Fruit fly (Drosophila melanogaster): ENCODE results near the gene Ets96B.
A peak's percentile ranks its signal among the peaks of the same experiment; 100 is the strongest.

Gene Ets96B

DNA sequence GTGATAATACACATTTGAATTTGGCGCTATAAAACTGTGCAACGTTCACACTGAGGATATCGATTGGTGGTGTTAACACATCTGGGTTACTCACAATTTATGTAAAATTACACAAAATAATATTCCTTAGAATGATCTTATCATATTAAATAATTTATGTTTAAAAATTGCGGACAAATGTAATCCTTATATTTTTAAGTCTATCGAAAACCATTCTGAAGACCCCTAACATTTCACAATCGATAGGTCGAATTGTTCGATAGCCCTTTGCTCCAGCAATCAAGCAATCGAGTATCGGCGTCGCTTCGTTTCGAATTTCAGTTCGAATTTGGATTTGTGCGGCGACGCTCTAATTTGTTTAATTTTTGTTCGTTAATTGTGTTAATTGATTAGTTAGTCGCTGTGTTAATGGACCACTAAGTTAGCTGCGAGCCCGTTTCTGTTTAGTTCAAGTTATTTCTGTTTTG is 34.3 kb upstream of the Ets96B start, which contains the start of gene asp (continued):
- TF ChIP-seq HLH4C (GFP tag; IDR thresholded peaks at IDR 0.05; ENCODE audit: partially characterized antibody), result peak; percentile 95
- TF ChIP-seq CG2116 (GFP tag; optimal IDR thresholded peaks at IDR 0.05), result peak; percentile 92
- TF ChIP-seq Chrac-16 (GFP tag; optimal IDR thresholded peaks at IDR 0.05), result peak; percentile 27
- TF ChIP-seq CG30020 (tag; optimal IDR thresholded peaks at IDR 0.05), result no peak
- TF ChIP-seq Dip3 (GFP tag; optimal IDR thresholded peaks at IDR 0.05), result no peak
- no peak for TF ChIP-seq gsb (GFP tag; IDR thresholded peaks at IDR 0.05)
- peak; percentile 26; the same call in 1 of the 2 replicates for TF ChIP-seq lmd (GFP tag; IDR thresholded peaks at IDR 0.05)
- no peak for TF ChIP-seq CG10366 (GFP tag; IDR thresholded peaks at IDR 0.05)
- TF ChIP-seq Awh (GFP tag; IDR thresholded peaks at IDR 0.05), result no peak
- TF ChIP-seq h (optimal IDR thresholded peaks at IDR 0.05), result no peak
- TF ChIP-seq Camta (GFP tag; optimal IDR thresholded peaks at IDR 0.05), result no peak
- peak; percentile 12; the same call in 1 of the 4 replicates for TF ChIP-seq chinmo (GFP tag; IDR thresholded peaks at IDR 0.05; ENCODE audit: partially characterized antibody)
- TF ChIP-seq hbn (GFP tag; IDR thresholded peaks at IDR 0.05; ENCODE audit: partially characterized antibody), result peak; percentile 82
- TF ChIP-seq prd (optimal IDR thresholded peaks at IDR 0.05), result no peak
- peak; percentile 28; the same call in 1 of the 3 replicates for TF ChIP-seq prd (GFP tag; IDR thresholded peaks at IDR 0.05)
- TF ChIP-seq schlank (tag; optimal IDR thresholded peaks at IDR 0.05), result no peak
- TF ChIP-seq CG12299 (tag; optimal IDR thresholded peaks at IDR 0.05), result no peak
- peak; percentile 60 for TF ChIP-seq pzg (GFP tag; optimal IDR thresholded peaks at IDR 0.05)
- TF ChIP-seq crp (GFP tag; optimal IDR thresholded peaks at IDR 0.05), result no peak
- no peak for TF ChIP-seq Doc2 (GFP tag; IDR thresholded peaks at IDR 0.05)
- TF ChIP-seq ATbp (GFP tag; optimal IDR thresholded peaks at IDR 0.05), result no peak
- no peak for TF ChIP-seq CrebB (tag; optimal IDR thresholded peaks at IDR 0.05)
- TF ChIP-seq nerfin-2 (GFP tag; IDR thresholded peaks at IDR 0.05; ENCODE audit: partially characterized antibody), result peak; percentile 87
- TF ChIP-seq CG8089 (GFP tag; optimal IDR thresholded peaks at IDR 0.05), result no peak
- TF ChIP-seq ind (GFP tag; optimal IDR thresholded peaks at IDR 0.05), result peak; percentile 5
- no peak for TF ChIP-seq Stat92E (GFP tag; optimal IDR thresholded peaks at IDR 0.05)
- TF ChIP-seq CG6765 (GFP tag; optimal IDR thresholded peaks at IDR 0.05), result no peak
- no peak for TF ChIP-seq gro (GFP tag; optimal IDR thresholded peaks at IDR 0.05)
- peak; percentile 57 for TF ChIP-seq phol (tag; optimal IDR thresholded peaks at IDR 0.05)
- TF ChIP-seq Jarid2 (GFP tag; optimal IDR thresholded peaks at IDR 0.05), result no peak
- peak; percentile 67 for TF ChIP-seq Sry-δ (GFP tag; optimal IDR thresholded peaks at IDR 0.05)
- no peak for TF ChIP-seq CG9215 (GFP tag; IDR thresholded peaks at IDR 0.05)
- TF ChIP-seq ato (GFP tag; IDR thresholded peaks at IDR 0.05; ENCODE audit: partially characterized antibody), result peak; percentile 83
- TF ChIP-seq CG4820 (GFP tag; optimal IDR thresholded peaks at IDR 0.05), result no peak
- no peak for TF ChIP-seq CG4617 (GFP tag; optimal IDR thresholded peaks at IDR 0.05; ENCODE audit: borderline replicate concordance)
- no peak for TF ChIP-seq C15 (GFP tag; IDR thresholded peaks at IDR 0.05)
- peak; percentile 87 for TF ChIP-seq CG6791 (GFP tag; IDR thresholded peaks at IDR 0.05; ENCODE audit: partially characterized antibody)
- TF ChIP-seq bigmax (GFP tag; optimal IDR thresholded peaks at IDR 0.05), result peak; percentile 65
- no peak for TF ChIP-seq emc (GFP tag; optimal IDR thresholded peaks at IDR 0.05)
- no peak for TF ChIP-seq CG5953 (GFP tag; IDR thresholded peaks at IDR 0.05)
- TF ChIP-seq amos (GFP tag; IDR thresholded peaks at IDR 0.05; ENCODE audit: partially characterized antibody), result peak; percentile 77
- no peak for TF ChIP-seq CG17385 (GFP tag; optimal IDR thresholded peaks at IDR 0.05)
- TF ChIP-seq Dp (GFP tag; optimal IDR thresholded peaks at IDR 0.05), result peak; percentile 96
- no peak for TF ChIP-seq NC2α (GFP tag; optimal IDR thresholded peaks at IDR 0.05)
- no peak for TF ChIP-seq gsb-n (tag; optimal IDR thresholded peaks at IDR 0.05)
- TF ChIP-seq CG6175 (GFP tag; IDR thresholded peaks at IDR 0.05), result no peak
- no peak for TF ChIP-seq ham (GFP tag; IDR thresholded peaks at IDR 0.05)
- TF ChIP-seq mam (GFP tag; optimal IDR thresholded peaks at IDR 0.05), result peak; percentile 4
- TF ChIP-seq HLHmδ (GFP tag; optimal IDR thresholded peaks at IDR 0.05), result no peak
- no peak for TF ChIP-seq CG33557 (GFP tag; optimal IDR thresholded peaks at IDR 0.05)
- TF ChIP-seq Hmr (GFP tag; optimal IDR thresholded peaks at IDR 0.05), result no peak
